Worm (Caenorhabditis elegans) whole organism, L4/young adult: ENCODE data around the gene tofu-6.

Experiments used
- W03F9.2 ChIP-seq: fragments of 150-350 bp; optimal IDR thresholded peaks from 2 replicates; lab custom pipeline; 2014; ENCODE audit warnings: missing biosample characterization, missing genetic modification characterization
- dao-5 ChIP-seq: sonication (generic microtip); optimal IDR thresholded peaks from 2 replicates; lab custom pipeline; 2016; ENCODE audit warnings: missing genotype, missing genetic modification characterization, moderate library complexity, missing compliant biosample characterization
- him-1 ChIP-seq: sonication (generic microtip); optimal IDR thresholded peaks from 2 replicates; lab custom pipeline; 2016; ENCODE audit warnings: missing genotype, missing genetic modification reagents, missing genetic modification characterization, missing compliant biosample characterization

- TF ChIP-seq him-1 (no peak), dao-5 (tag; lab: Kevin White, UChicago) (no peak), W03F9.2 (no peak)
Observed at ce11 chrII:5384282-5384681, 36.8 kb upstream of the tofu-6 start.
